Worm (Caenorhabditis elegans) whole organism, L4 larva: ENCODE measurements around the gene ZK616.8.

ENCODE experiments used
- D1046.2 ChIP-seq: fragments of 200-800 bp; sonication (Bioruptor generic); IDR thresholded peaks from 2 replicates; pipeline ENCODE4 v1.3.6; 2022; ENCODE audit warnings: missing genetic modification characterization, missing compliant biosample characterization
- F10B5.3 ChIP-seq: sonication (generic microtip); optimal IDR thresholded peaks from 2 replicates; lab custom pipeline; 2016; ENCODE audit warnings: mild to moderate bottlenecking, missing genetic modification characterization, missing compliant biosample characterization
- F26F4.8 ChIP-seq: fragments of 200-800 bp; sonication (Bioruptor generic); conservative IDR thresholded peaks from 2 replicates; pipeline ENCODE4 v1.3.6; 2022; ENCODE audit warnings: missing genetic modification characterization, missing compliant biosample characterization
- F44E2.7 ChIP-seq: fragments of 200-800 bp; sonication (Bioruptor generic); IDR thresholded peaks from 2 replicates; pipeline ENCODE4 v2.1.2; 2022; ENCODE audit warnings: missing genetic modification characterization, missing compliant biosample characterization
- F49E8.2 ChIP-seq: sonication (generic microtip); optimal IDR thresholded peaks from 2 replicates; lab custom pipeline; 2016; ENCODE audit warnings: missing compliant biosample characterization, mild to moderate bottlenecking, missing genetic modification characterization, borderline replicate concordance
- R02D3.7 ChIP-seq: fragments of 150-350 bp; sonication (generic microtip); optimal IDR thresholded peaks from 3 replicates; lab custom pipeline; 2014; ENCODE audit warnings: missing biosample characterization, missing genetic modification characterization
- Y105C5A.15 ChIP-seq: fragments of 200-800 bp; sonication (Bioruptor generic); IDR thresholded peaks from 2 replicates; pipeline ENCODE4 v1.3.6; 2022; ENCODE audit warnings: missing genetic modification characterization, missing compliant biosample characterization
- Y48G9A.11 ChIP-seq: fragments of 200-800 bp; sonication (Bioruptor generic); IDR thresholded peaks from 2 replicates; pipeline ENCODE4 v1.3.6; 2022; ENCODE audit warnings: missing genetic modification reagents, missing genetic modification characterization, missing compliant biosample characterization
- aha-1 ChIP-seq: fragments of 150-350 bp; peaks from one replicate; lab custom pipeline; 2014; ENCODE audit warnings: missing biosample characterization, missing genetic modification characterization
- arid-1 ChIP-seq: fragments of 200-800 bp; sonication (Bioruptor generic); conservative IDR thresholded peaks from 2 replicates; pipeline ENCODE4 v1.3.6; 2022; ENCODE audit warnings: missing genetic modification reagents, missing genetic modification characterization, missing compliant biosample characterization
- attf-4 ChIP-seq: sonication (generic microtip); optimal IDR thresholded peaks from 3 replicates; lab custom pipeline; 2017; ENCODE audit warnings: missing biosample characterization, missing genetic modification characterization
- ceh-62 ChIP-seq: sonication (generic microtip); optimal IDR thresholded peaks from 2 replicates; lab custom pipeline; 2017; ENCODE audit warnings: missing biosample characterization, missing genetic modification characterization
- ces-1 ChIP-seq: fragments of 150-350 bp; sonication (generic microtip); optimal IDR thresholded peaks from 4 replicates; lab custom pipeline; 2014; ENCODE audit warnings: missing biosample characterization, missing genetic modification reagents, missing genetic modification characterization
- daf-19 ChIP-seq: fragments of 200-800 bp; sonication (Bioruptor generic); conservative IDR thresholded peaks from 2 replicates; pipeline ENCODE4 v1.3.6; 2022; ENCODE audit warnings: missing genetic modification characterization, missing compliant biosample characterization
- dpl-1 ChIP-seq: fragments of 150-350 bp; optimal IDR thresholded peaks from 2 replicates; lab custom pipeline; 2014; ENCODE audit warnings: missing biosample characterization, missing genetic modification reagents, missing genetic modification characterization
- duxl-1 ChIP-seq: sonication (generic microtip); optimal IDR thresholded peaks from 2 replicates; lab custom pipeline; 2016; ENCODE audit warnings: mild to moderate bottlenecking, missing genetic modification characterization, moderate library complexity, missing compliant biosample characterization; ENCODE audit not compliant: poor library complexity
- dve-1 ChIP-seq: sonication (generic microtip); optimal IDR thresholded peaks from 2 replicates; lab custom pipeline; 2017; ENCODE audit warnings: antibody characterized with exemption, mild to moderate bottlenecking, missing genetic modification characterization, missing compliant biosample characterization; ENCODE audit not compliant: insufficient read depth
- hif-1 ChIP-seq, 2 experiments: sonication (generic microtip); optimal IDR thresholded peaks; 2 replicates each; lab custom pipeline; 2016 to 2017; ENCODE audit warnings: missing compliant biosample characterization in 2 of 2, missing genetic modification characterization in 2 of 2, missing genetic modification reagents in 2 of 2, missing genotype in 2 of 2, mild to moderate bottlenecking in 1 of 2
- hlh-11 ChIP-seq: fragments of 200-800 bp; sonication (Bioruptor generic); optimal IDR thresholded peaks from 2 replicates; lab custom pipeline; 2018; ENCODE audit warnings: mild to moderate bottlenecking, missing genetic modification characterization, missing compliant biosample characterization
- hlh-30 ChIP-seq: sonication (generic microtip); optimal IDR thresholded peaks from 2 replicates; lab custom pipeline; 2017; ENCODE audit warnings: antibody characterized with exemption, mild to moderate bottlenecking, missing genetic modification characterization, missing compliant biosample characterization; ENCODE audit not compliant: insufficient read depth
- hmg-1.1 ChIP-seq: fragments of 200-800 bp; sonication (Bioruptor generic); IDR thresholded peaks from 2 replicates; pipeline ENCODE4 v1.3.6; 2022; ENCODE audit warnings: missing genetic modification reagents, missing genetic modification characterization, missing compliant biosample characterization
- jun-1 ChIP-seq: fragments of 150-350 bp; optimal IDR thresholded peaks from 2 replicates; lab custom pipeline; 2014; ENCODE audit warnings: missing biosample characterization, missing genetic modification reagents, missing genetic modification characterization
- lin-29 ChIP-seq: fragments of 200-800 bp; sonication (Bioruptor generic); IDR thresholded peaks from 2 replicates; pipeline ENCODE4 v1.3.6; 2022; ENCODE audit warnings: missing genetic modification reagents, missing genetic modification characterization, missing compliant biosample characterization
- lin-38 ChIP-seq: fragments of 200-800 bp; sonication (Bioruptor generic); IDR thresholded peaks from 2 replicates; pipeline ENCODE4 v1.3.6; 2022; ENCODE audit warnings: missing genetic modification reagents, missing genetic modification characterization, missing compliant biosample characterization
- lin-39 ChIP-seq: fragments of 150-350 bp; optimal IDR thresholded peaks from 2 replicates; lab custom pipeline; 2014; ENCODE audit warnings: missing biosample characterization, missing genetic modification reagents, missing genetic modification characterization
- lir-3 ChIP-seq: sonication (generic microtip); optimal IDR thresholded peaks from 2 replicates; lab custom pipeline; 2016; ENCODE audit warnings: mild to moderate bottlenecking, missing genetic modification characterization, missing compliant biosample characterization
- madf-5 ChIP-seq, 2 experiments: fragments of 200-800 bp; sonication (Bioruptor generic); IDR thresholded peaks; 2 replicates each; pipeline ENCODE4 v1.3.6; 2022; ENCODE audit warnings: missing compliant biosample characterization in 2 of 2, missing genetic modification characterization in 2 of 2
- madf-9 ChIP-seq: fragments of 200-800 bp; sonication (Bioruptor generic); conservative IDR thresholded peaks from 2 replicates; pipeline ENCODE4 v1.3.6; 2022; ENCODE audit warnings: missing genetic modification reagents, missing genetic modification characterization, missing compliant biosample characterization
- mdl-1 ChIP-seq, 2 experiments: fragments of 150-350 bp in 1 of 2; sonication (generic microtip) in 1 of 2; optimal IDR thresholded peaks; 2 replicates each; lab custom pipeline; 2014 to 2017; ENCODE audit warnings: missing biosample characterization in 2 of 2, missing genetic modification characterization in 2 of 2
- mep-1 ChIP-seq: fragments of 150-350 bp; sonication (generic microtip); optimal IDR thresholded peaks from 3 replicates; lab custom pipeline; 2014; ENCODE audit warnings: missing biosample characterization, missing genetic modification characterization
- mes-2 ChIP-seq: sonication (generic microtip); optimal IDR thresholded peaks from 2 replicates; lab custom pipeline; 2016; ENCODE audit warnings: missing genotype, mild to moderate bottlenecking, missing genetic modification characterization, missing compliant biosample characterization; ENCODE audit not compliant: poor library complexity, severe bottlenecking
- nhr-111 ChIP-seq: fragments of 200-800 bp; sonication (Bioruptor generic); optimal IDR thresholded peaks from 2 replicates; lab custom pipeline; 2018; ENCODE audit warnings: mild to moderate bottlenecking, missing genetic modification characterization, missing compliant biosample characterization
- nhr-237 ChIP-seq: sonication (generic microtip); optimal IDR thresholded peaks from 2 replicates; lab custom pipeline; 2017; ENCODE audit warnings: missing biosample characterization, missing genetic modification characterization
- nhr-25 ChIP-seq: sonication (generic microtip); optimal IDR thresholded peaks from 2 replicates; lab custom pipeline; 2017; ENCODE audit warnings: missing genetic modification characterization, mild to moderate bottlenecking, missing compliant biosample characterization, antibody characterized with exemption, moderate library complexity, borderline replicate concordance; ENCODE audit not compliant: insufficient read depth
- nhr-28 ChIP-seq: fragments of 150-350 bp; optimal IDR thresholded peaks from 2 replicates; lab custom pipeline; 2014; ENCODE audit warnings: missing biosample characterization, missing genetic modification characterization
- nhr-48 ChIP-seq: sonication (generic microtip); optimal IDR thresholded peaks from 2 replicates; lab custom pipeline; 2016; ENCODE audit warnings: mild to moderate bottlenecking, missing genetic modification characterization, missing compliant biosample characterization
- pha-4 ChIP-seq, 2 experiments: fragments of 150-350 bp in 1 of 2; fragments of 200-800 bp in 1 of 2; sonication (Bioruptor generic) in 1 of 2; IDR thresholded peaks in 1 of 2; optimal IDR thresholded peaks in 1 of 2; 2 replicates each; pipeline versions ENCODE4 v1.3.6 to Lab custom; 2014 to 2022; ENCODE audit warnings: missing genetic modification characterization in 2 of 2, missing genetic modification reagents in 2 of 2, missing biosample characterization in 1 of 2, missing compliant biosample characterization in 1 of 2
- pqm-1 ChIP-seq: sonication (generic microtip); optimal IDR thresholded peaks from 2 replicates; lab custom pipeline; 2017; ENCODE audit warnings: missing biosample characterization, missing genetic modification characterization
- rbr-2 ChIP-seq: sonication (generic microtip); optimal IDR thresholded peaks from 2 replicates; lab custom pipeline; 2016; ENCODE audit warnings: missing genotype, missing genetic modification characterization, missing compliant biosample characterization
- set-16 ChIP-seq: fragments of 200-800 bp; sonication (Bioruptor generic); IDR thresholded peaks from 2 replicates; pipeline ENCODE4 v1.3.6; 2022; ENCODE audit warnings: missing genetic modification reagents, missing genetic modification characterization, missing compliant biosample characterization
- skn-1 ChIP-seq: fragments of 150-350 bp; optimal IDR thresholded peaks from 2 replicates; lab custom pipeline; 2014; ENCODE audit warnings: missing biosample characterization, missing genetic modification characterization
- snpc-1.2 ChIP-seq: fragments of 200-800 bp; sonication (Bioruptor generic); IDR thresholded peaks from 2 replicates; pipeline ENCODE4 v1.3.6; 2022; ENCODE audit warnings: missing genetic modification reagents, missing genetic modification characterization, missing compliant biosample characterization
- snpc-4 ChIP-seq: fragments of 150-350 bp; optimal IDR thresholded peaks from 2 replicates; lab custom pipeline; 2014; ENCODE audit warnings: missing biosample characterization, missing genetic modification characterization
- vab-7 ChIP-seq: fragments of 200-800 bp; sonication (Bioruptor generic); IDR thresholded peaks from 2 replicates; pipeline ENCODE4 v1.3.6; 2022; ENCODE audit warnings: missing genetic modification reagents, missing genetic modification characterization, missing compliant biosample characterization
- zag-1 ChIP-seq: fragments of 150-350 bp; optimal IDR thresholded peaks from 2 replicates; lab custom pipeline; 2014; ENCODE audit warnings: missing biosample characterization, missing genetic modification characterization
- zfp-2 ChIP-seq: sonication (generic microtip); optimal IDR thresholded peaks from 2 replicates; lab custom pipeline; 2016; ENCODE audit warnings: mild to moderate bottlenecking, missing genetic modification characterization, missing compliant biosample characterization
- zip-2 ChIP-seq: fragments of 150-350 bp; optimal IDR thresholded peaks from 2 replicates; lab custom pipeline; 2014; ENCODE audit warnings: missing biosample characterization, missing genetic modification characterization
- ztf-11 ChIP-seq: fragments of 150-350 bp; optimal IDR thresholded peaks from 2 replicates; lab custom pipeline; 2014; ENCODE audit warnings: missing biosample characterization, missing genetic modification characterization

Gene ZK616.8

DNA sequence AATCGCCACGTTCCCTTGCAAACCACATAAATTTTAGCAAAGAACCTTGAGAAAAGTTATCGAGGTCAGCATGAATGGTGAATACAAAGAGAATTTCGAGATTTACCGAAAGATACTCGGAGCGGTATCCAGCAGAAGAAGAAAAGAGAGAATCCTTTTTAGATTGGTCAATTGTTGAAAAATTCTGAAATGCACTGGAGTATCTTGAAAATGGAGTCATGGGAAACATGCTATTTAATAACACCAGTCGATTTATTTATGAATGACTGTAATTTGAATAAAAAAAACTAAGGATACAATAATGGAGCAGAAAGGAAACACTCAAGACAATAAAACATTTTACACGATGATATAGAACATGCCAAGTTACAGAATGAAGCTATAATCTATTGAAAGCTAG, 22.0 kb downstream of the ZK616.8 start:
- TF ChIP-seq zip-2 (tag; lab: Kevin White, UChicago): no peak
- TF ChIP-seq zfp-2 (tag; lab: Kevin White, UChicago): no peak
- TF ChIP-seq F26F4.8 (GFP tag; lab: Robert Waterston, UW): no peak
- no peak for TF ChIP-seq mdl-1 (tag; optimal IDR thresholded peaks at IDR 0.05; lab: Kevin White, UChicago)
- TF ChIP-seq F49E8.2 (tag; lab: Kevin White, UChicago): peak; percentile 56
- TF ChIP-seq lin-38: 0 out of 2 replicates have a peak, but pooled peaks have one; percentile 22
- TF ChIP-seq madf-5 (GFP tag; IDR thresholded peaks at IDR 0.05; lab: Robert Waterston, UW): 0 out of 4 replicates have a peak, but pooled peaks of 1 of the 2 experiments have one; percentile 26
- no peak for TF ChIP-seq nhr-48
- TF ChIP-seq daf-19 (GFP tag; lab: Robert Waterston, UW): no peak
- TF ChIP-seq ztf-11 (tag; lab: Kevin White, UChicago): no peak
- no peak for TF ChIP-seq pqm-1
- no peak for TF ChIP-seq snpc-4 (tag; lab: Kevin White, UChicago)
- TF ChIP-seq ceh-62 (tag; lab: Kevin White, UChicago): no peak
- peak; percentile 84 for TF ChIP-seq snpc-1.2
- TF ChIP-seq hif-1 (tag; optimal IDR thresholded peaks at IDR 0.05; lab: Kevin White, UChicago): no peak
- no peak for TF ChIP-seq nhr-111 (GFP tag; lab: Kevin White, UChicago)
- TF ChIP-seq hlh-11 (tag; lab: Kevin White, UChicago): no peak
- no peak for TF ChIP-seq R02D3.7 (tag; lab: Kevin White, UChicago)
- TF ChIP-seq ces-1: no peak
- TF ChIP-seq pha-4 (GFP tag; IDR thresholded peaks at IDR 0.05; lab: Robert Waterston, UW): no peak
- TF ChIP-seq pha-4 (tag; optimal IDR thresholded peaks at IDR 0.05; lab: Kevin White, UChicago): no peak
- no peak for TF ChIP-seq rbr-2 (tag; lab: Kevin White, UChicago)
- no peak for TF ChIP-seq lir-3 (tag; lab: Kevin White, UChicago)
- TF ChIP-seq F10B5.3: no peak
- peak; percentile 42; the same call in 1 of the 2 replicates for TF ChIP-seq Y48G9A.11 (GFP tag; lab: Robert Waterston, UW)
- no peak for TF ChIP-seq nhr-237 (tag; lab: Kevin White, UChicago)
- TF ChIP-seq mes-2 (tag; lab: Kevin White, UChicago): no peak
- no peak for TF ChIP-seq madf-9 (GFP tag; lab: Robert Waterston, UW)
- peak; percentile 85 for TF ChIP-seq aha-1 (tag; lab: Kevin White, UChicago)

DNA sequence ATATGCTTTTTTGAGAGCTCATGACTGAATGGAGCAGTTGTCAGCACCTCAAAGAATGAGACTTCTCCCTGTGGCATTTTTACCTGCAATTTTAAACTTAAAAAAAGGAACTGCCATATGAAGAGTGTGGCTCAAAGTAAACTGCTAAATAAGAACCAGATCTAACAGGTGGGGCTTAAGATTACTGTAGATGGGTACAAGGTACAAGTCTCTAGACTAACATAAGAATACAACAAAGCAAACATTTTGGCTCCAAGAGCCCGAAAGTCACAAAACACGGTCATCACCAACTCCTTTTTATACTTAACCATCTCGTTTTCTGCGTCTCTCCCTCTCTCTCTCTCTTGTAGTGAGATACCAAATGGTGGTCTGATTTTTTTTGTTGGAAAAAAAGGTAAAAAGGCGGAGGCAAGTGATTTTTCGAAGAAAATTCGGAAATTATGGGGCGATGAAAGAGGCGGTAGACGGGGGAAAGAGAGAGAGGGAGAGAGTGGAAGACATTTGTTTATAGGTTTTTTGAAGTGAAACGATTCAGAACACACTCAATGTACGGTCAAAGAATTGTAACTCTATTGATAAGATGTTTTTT, 23.4 kb downstream of the ZK616.8 start, which contains the start of gene elo-6:
elo-6 (minus strand) TSS at position 83 of the 589 bp plus-strand sequence.
- TF ChIP-seq hlh-30 (tag; lab: Kevin White, UChicago) (peak; percentile 4), vab-7 (GFP tag; lab: Robert Waterston, UW) (no peak), skn-1 (tag; lab: Kevin White, UChicago) (no peak), mep-1 (tag; lab: Kevin White, UChicago) (peak; percentile 63), set-16 (GFP tag; lab: Robert Waterston, UW) (no peak), madf-9 (GFP tag; lab: Robert Waterston, UW) (0 out of 2 replicates have a peak, but pooled peaks have one; percentile 20), zag-1 (tag; lab: Kevin White, UChicago) (no peak), arid-1 (GFP tag; lab: Robert Waterston, UW) (no peak), dpl-1 (GFP tag; lab: Kevin White, UChicago) (no peak), attf-4 (no peak), hmg-1.1 (GFP tag; lab: Robert Waterston, UW) (no peak), jun-1 (tag; lab: Kevin White, UChicago) (no peak), hif-1 (tag; optimal IDR thresholded peaks at IDR 0.05; lab: Kevin White, UChicago) (no peak), ces-1 (no peak), lin-39 (tag; lab: Kevin White, UChicago) (no peak), nhr-25 (tag; lab: Kevin White, UChicago) (no peak), lin-29 (GFP tag; lab: Robert Waterston, UW) (no peak), F44E2.7 (GFP tag; lab: Robert Waterston, UW) (no peak), pqm-1 (peak; percentile 66), lin-38 (0 out of 2 replicates have a peak, but pooled peaks have one; percentile 10), nhr-28 (tag; lab: Kevin White, UChicago) (peak; percentile 93), dve-1 (peak; percentile 75), lir-3 (tag; lab: Kevin White, UChicago) (no peak), duxl-1 (tag; lab: Kevin White, UChicago) (no peak), Y105C5A.15 (GFP tag; lab: Robert Waterston, UW) (no peak), snpc-4 (tag; lab: Kevin White, UChicago) (no peak), D1046.2 (GFP tag; lab: Robert Waterston, UW) (no peak)
